Worm (Caenorhabditis elegans): ENCODE measurements around the gene ZK218.4.

Gene ZK218.4

ce11 chrV:17089342-17089741 is 9.3 kb upstream of the ZK218.4 start, which contains the start of gene T05E12.6:
Gene T05E12.6, minus strand, starts transcription at chrV:17089442.
- TF ChIP-seq unc-62 (GFP tag; optimal IDR thresholded peaks at IDR 0.05): no peak
- no peak for TF ChIP-seq elt-3 (tag; optimal IDR thresholded peaks at IDR 0.05)
- no peak for TF ChIP-seq nhr-28 (tag; optimal IDR thresholded peaks at IDR 0.05)
- TF ChIP-seq flh-1 (GFP tag; optimal IDR thresholded peaks at IDR 0.05): no peak
- TF ChIP-seq unc-39 (tag; optimal IDR thresholded peaks at IDR 0.05): no peak
- TF ChIP-seq mep-1 (tag; optimal IDR thresholded peaks at IDR 0.05): no peak
- TF ChIP-seq lin-32 (GFP tag; optimal IDR thresholded peaks at IDR 0.05): no peak
- no peak for TF ChIP-seq ham-2 (GFP tag; optimal IDR thresholded peaks at IDR 0.05)
- no peak for TF ChIP-seq snpc-4 (tag; optimal IDR thresholded peaks at IDR 0.05)
- no peak for TF ChIP-seq mls-2 (tag; optimal IDR thresholded peaks at IDR 0.05)
- no peak for TF ChIP-seq lsy-2 (tag; optimal IDR thresholded peaks at IDR 0.05)
- TF ChIP-seq ztf-11 (tag; optimal IDR thresholded peaks at IDR 0.05): no peak
- no peak for TF ChIP-seq elt-1 (tag; optimal IDR thresholded peaks at IDR 0.05; ENCODE audit: borderline replicate concordance, insufficient read depth)
- no peak for TF ChIP-seq M03D4.4 (tag; optimal IDR thresholded peaks at IDR 0.05)

- TF ChIP-seq lsy-2 (tag; optimal IDR thresholded peaks at IDR 0.05) (no peak), zip-8 (tag; optimal IDR thresholded peaks at IDR 0.05) (no peak), ces-1 (GFP tag; optimal IDR thresholded peaks at IDR 0.05) (no peak), nhr-237 (tag; optimal IDR thresholded peaks at IDR 0.05) (no peak), ham-2 (GFP tag; optimal IDR thresholded peaks at IDR 0.05) (no peak), elt-1 (tag; optimal IDR thresholded peaks at IDR 0.05; ENCODE audit: borderline replicate concordance, insufficient read depth) (no peak), bed-3 (GFP tag; optimal IDR thresholded peaks at IDR 0.05) (no peak), cnd-1 (tag; optimal IDR thresholded peaks at IDR 0.05) (no peak), ceh-83 (GFP tag; optimal IDR thresholded peaks at IDR 0.05) (no peak), nhr-76 (tag; optimal IDR thresholded peaks at IDR 0.05) (no peak), elt-3 (tag; optimal IDR thresholded peaks at IDR 0.05) (no peak), mls-2 (tag; optimal IDR thresholded peaks at IDR 0.05) (no peak), ztf-11 (tag; optimal IDR thresholded peaks at IDR 0.05) (no peak)
These were observed 8.7 kb upstream of the ZK218.4 start, which contains the start of gene srh-237 for ce11 chrV:17089931-17090429. Gene srh-237, plus strand, starts transcription at chrV:17090379.

ce11 chrV:17092262-17092661 is 6.4 kb upstream of the ZK218.4 start, which contains the start of gene ZK218.1:
Gene ZK218.1, plus strand, starts transcription at chrV:17092562.
- TF ChIP-seq snpc-4 (tag; optimal IDR thresholded peaks at IDR 0.05) (no peak), ceh-83 (GFP tag; optimal IDR thresholded peaks at IDR 0.05) (no peak), ces-1 (GFP tag; optimal IDR thresholded peaks at IDR 0.05) (no peak), nhr-76 (tag; optimal IDR thresholded peaks at IDR 0.05) (no peak), unc-120 (tag; optimal IDR thresholded peaks at IDR 0.05; ENCODE audit: poor library complexity, severe bottlenecking) (no peak), nhr-28 (tag; optimal IDR thresholded peaks at IDR 0.05) (no peak), nhr-2 (tag; optimal IDR thresholded peaks at IDR 0.05) (no peak), tbx-8 (GFP tag; optimal IDR thresholded peaks at IDR 0.05) (no peak), sem-2 (GFP tag; optimal IDR thresholded peaks at IDR 0.05) (no peak), lin-13 (tag; optimal IDR thresholded peaks at IDR 0.05) (no peak), mls-2 (tag; optimal IDR thresholded peaks at IDR 0.05) (no peak), ceh-39 (tag; optimal IDR thresholded peaks at IDR 0.05) (no peak), elt-1 (tag; optimal IDR thresholded peaks at IDR 0.05; ENCODE audit: borderline replicate concordance, insufficient read depth) (no peak), hlh-1 (tag; optimal IDR thresholded peaks at IDR 0.05) (no peak), unc-62 (GFP tag; optimal IDR thresholded peaks at IDR 0.05) (no peak), zip-8 (tag; optimal IDR thresholded peaks at IDR 0.05) (no peak)

- no peak for TF ChIP-seq lin-13 (tag; optimal IDR thresholded peaks at IDR 0.05)
- no peak for TF ChIP-seq lsy-2 (tag; optimal IDR thresholded peaks at IDR 0.05)
- no peak for TF ChIP-seq M03D4.4 (tag; optimal IDR thresholded peaks at IDR 0.05)
- TF ChIP-seq lin-32 (GFP tag; optimal IDR thresholded peaks at IDR 0.05): no peak
- TF ChIP-seq sem-2 (GFP tag; optimal IDR thresholded peaks at IDR 0.05): no peak
- no peak for TF ChIP-seq nhr-76 (tag; optimal IDR thresholded peaks at IDR 0.05)
- TF ChIP-seq nhr-2 (tag; optimal IDR thresholded peaks at IDR 0.05): no peak
- TF ChIP-seq ceh-43 (GFP tag; optimal IDR thresholded peaks at IDR 0.05): no peak
- no peak for TF ChIP-seq sptf-1 (tag; optimal IDR thresholded peaks at IDR 0.05)
These were observed 4.1 kb upstream of the ZK218.4 start for ce11 chrV:17094568-17094967.

- TF ChIP-seq nhr-28 (tag; optimal IDR thresholded peaks at IDR 0.05) (no peak), drap-1 (GFP tag; optimal IDR thresholded peaks at IDR 0.05) (no peak), nhr-12 (tag; optimal IDR thresholded peaks at IDR 0.05) (no peak), unc-39 (tag; optimal IDR thresholded peaks at IDR 0.05) (no peak), sptf-1 (tag; optimal IDR thresholded peaks at IDR 0.05) (no peak)
These were observed 2.2 kb downstream of the ZK218.4 start, which contains the start of gene ZK218.5 for ce11 chrV:17100829-17101228. Gene ZK218.5, plus strand, starts transcription at chrV:17101129.

Data from whole organism, mixed stage, embryonic.